Fruit fly (Drosophila melanogaster) whole organism, pupa: ENCODE measurements around the gene Slu7.
A peak's percentile ranks its signal among the peaks of the same experiment; 100 is the strongest.

Experiments used
- CG14655 ChIP-seq: fragments of 200-800 bp; sonication (Bioruptor generic); optimal IDR thresholded peaks from 3 replicates; lab custom pipeline; 2017; ENCODE audit warnings: mild to moderate bottlenecking, missing biosample characterization, missing genetic modification reagents, missing genetic modification characterization
- CG15710 ChIP-seq: fragments of 200-800 bp; sonication (Bioruptor generic); optimal IDR thresholded peaks from 2 replicates; lab custom pipeline; 2018; ENCODE audit warnings: missing biosample characterization, mild to moderate bottlenecking, missing genetic modification characterization, moderate library complexity
- CG34367 ChIP-seq: fragments of 200-800 bp; sonication (Bioruptor generic); optimal IDR thresholded peaks from 2 replicates; lab custom pipeline; 2018; ENCODE audit warnings: missing biosample characterization, mild to moderate bottlenecking, missing genetic modification characterization
- CG4496 ChIP-seq: fragments of 200-800 bp; sonication (Bioruptor generic); IDR thresholded peaks from 3 replicates; pipeline ENCODE4 v1.3.6; 2022; ENCODE audit warnings: missing biosample characterization, missing genetic modification characterization
- Snoo ChIP-seq: fragments of 200-800 bp; sonication (Bioruptor generic); optimal IDR thresholded peaks from 3 replicates; lab custom pipeline; 2017; ENCODE audit warnings: missing biosample characterization, mild to moderate bottlenecking, missing genetic modification characterization, inconsistent platforms

- peak; percentile 82 for TF ChIP-seq CG14655
- peak; percentile 67 for TF ChIP-seq Snoo (tag; lab: Kevin White, UChicago)
- TF ChIP-seq CG15710 (tag; lab: Kevin White, UChicago), result peak; percentile 73
- peak; percentile 83 for TF ChIP-seq CG34367 (tag; lab: Kevin White, UChicago)
- peak; percentile 89 for TF ChIP-seq CG4496 (GFP tag; lab: Robert Waterston, UW)
Measured at dm6 chr3R:29055710-29056109, 16.8 kb upstream of the Slu7 start, which contains the start of gene Sirt7.
